Worm (Caenorhabditis elegans) whole organism, midembryonic: ENCODE data around the gene K01H12.4.

Source experiments
- T22C8.4 ChIP-seq: fragments of 200-800 bp; sonication (Bioruptor generic); IDR thresholded peaks from 2 replicates; pipeline ENCODE4 v1.3.6; 2022; ENCODE audit warnings: missing genetic modification characterization, missing compliant biosample characterization
- cog-1 ChIP-seq: sonication (generic microtip); optimal IDR thresholded peaks from 2 replicates; lab custom pipeline; 2016; ENCODE audit warnings: missing genetic modification characterization, missing compliant biosample characterization
- flt-1 ChIP-seq: fragments of 200-800 bp; sonication (Bioruptor generic); IDR thresholded peaks from 2 replicates; pipeline ENCODE4 v1.3.6; 2022; ENCODE audit warnings: missing genetic modification characterization, missing compliant biosample characterization
- klf-2 ChIP-seq: fragments of 200-800 bp; sonication (Bioruptor generic); conservative IDR thresholded peaks from 2 replicates; pipeline ENCODE4 v1.3.6; 2022; ENCODE audit warnings: missing genetic modification reagents, missing genetic modification characterization, missing compliant biosample characterization
- med-1 ChIP-seq: sonication (generic microtip); optimal IDR thresholded peaks from 2 replicates; lab custom pipeline; 2017; ENCODE audit warnings: missing genetic modification characterization, mild to moderate bottlenecking, missing compliant biosample characterization, antibody characterized with exemption, missing genetic modification reagents; ENCODE audit not compliant: insufficient read depth
- ref-1 ChIP-seq: fragments of 200-800 bp; sonication (Bioruptor generic); conservative IDR thresholded peaks from 2 replicates; pipeline ENCODE4 v1.3.6; 2022; ENCODE audit warnings: missing genetic modification reagents, missing genetic modification characterization, missing compliant biosample characterization
- tab-1 ChIP-seq: fragments of 200-800 bp; sonication (Bioruptor generic); IDR thresholded peaks from 2 replicates; pipeline ENCODE4 v1.3.6; 2022; ENCODE audit warnings: missing genetic modification characterization, missing compliant biosample characterization
- ztf-23 ChIP-seq: fragments of 200-800 bp; sonication (Bioruptor generic); IDR thresholded peaks from 2 replicates; pipeline ENCODE4 v1.3.6; 2022; ENCODE audit warnings: missing genetic modification reagents, missing genetic modification characterization, missing compliant biosample characterization
- ztf-29 ChIP-seq: fragments of 200-800 bp; sonication (Bioruptor generic); IDR thresholded peaks from 2 replicates; pipeline ENCODE4 v1.3.6; 2022; ENCODE audit warnings: missing genetic modification reagents, missing genetic modification characterization, missing compliant biosample characterization

K01H12.4 gene

DNA sequence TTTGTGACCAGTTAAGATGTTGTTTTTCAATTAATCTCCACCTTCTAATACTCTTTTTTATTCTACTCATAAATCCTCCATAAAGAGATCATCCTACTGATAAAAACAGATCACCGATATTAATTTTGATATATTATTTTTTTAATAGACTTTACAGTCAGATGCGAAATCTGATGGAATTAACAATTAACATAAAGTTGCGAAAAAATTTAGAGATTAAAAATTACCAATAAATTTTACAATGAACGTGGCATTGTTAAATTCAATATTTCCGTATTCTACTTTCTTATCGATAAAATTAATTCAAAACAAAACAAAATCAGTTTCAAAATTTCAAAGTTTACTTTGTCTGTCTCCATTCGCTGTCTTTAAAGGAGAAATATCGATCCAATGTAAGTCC lies at the start of gene K01H12.4:
Gene K01H12.4, plus strand, starts transcription at position 301 of the 400 bp plus-strand sequence.
- TF ChIP-seq med-1 (GFP tag; lab: Kevin White, UChicago): no peak
- no peak for TF ChIP-seq ref-1 (GFP tag; lab: Robert Waterston, UW)
- no peak for TF ChIP-seq flt-1
- TF ChIP-seq tab-1 (GFP tag; lab: Robert Waterston, UW): no peak
- TF ChIP-seq cog-1 (tag; lab: Kevin White, UChicago): no peak
- TF ChIP-seq klf-2 (GFP tag; lab: Robert Waterston, UW): no peak
- TF ChIP-seq ztf-29 (GFP tag; lab: Robert Waterston, UW): no peak
- TF ChIP-seq ztf-23 (GFP tag; lab: Robert Waterston, UW): no peak
- TF ChIP-seq T22C8.4: no peak

DNA sequence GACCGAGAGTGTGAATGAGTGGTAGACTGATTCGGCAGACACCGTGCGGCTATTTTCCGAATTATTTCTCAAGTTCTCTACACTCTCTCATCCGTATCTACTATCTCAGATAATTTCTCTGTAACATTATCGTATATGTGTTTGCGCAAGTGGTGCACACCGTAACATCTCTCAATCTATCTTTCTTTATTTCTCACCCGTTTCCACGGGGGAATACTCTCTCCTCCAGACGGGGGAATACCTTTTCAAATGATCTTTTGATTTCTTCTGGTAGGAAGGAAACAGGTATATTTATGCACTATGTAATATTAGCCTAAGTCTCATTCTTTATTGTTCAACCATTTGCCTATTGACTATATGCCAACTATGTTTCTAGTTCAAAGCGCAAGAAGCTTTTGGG lies 45.8 kb upstream of the K01H12.4 start:
- TF ChIP-seq klf-2 (GFP tag; lab: Robert Waterston, UW): no peak
- TF ChIP-seq ztf-23 (GFP tag; lab: Robert Waterston, UW): no peak
- no peak for TF ChIP-seq med-1 (GFP tag; lab: Kevin White, UChicago)
- TF ChIP-seq cog-1 (tag; lab: Kevin White, UChicago): peak; percentile 17
- no peak for TF ChIP-seq T22C8.4
- TF ChIP-seq flt-1: no peak

DNA sequence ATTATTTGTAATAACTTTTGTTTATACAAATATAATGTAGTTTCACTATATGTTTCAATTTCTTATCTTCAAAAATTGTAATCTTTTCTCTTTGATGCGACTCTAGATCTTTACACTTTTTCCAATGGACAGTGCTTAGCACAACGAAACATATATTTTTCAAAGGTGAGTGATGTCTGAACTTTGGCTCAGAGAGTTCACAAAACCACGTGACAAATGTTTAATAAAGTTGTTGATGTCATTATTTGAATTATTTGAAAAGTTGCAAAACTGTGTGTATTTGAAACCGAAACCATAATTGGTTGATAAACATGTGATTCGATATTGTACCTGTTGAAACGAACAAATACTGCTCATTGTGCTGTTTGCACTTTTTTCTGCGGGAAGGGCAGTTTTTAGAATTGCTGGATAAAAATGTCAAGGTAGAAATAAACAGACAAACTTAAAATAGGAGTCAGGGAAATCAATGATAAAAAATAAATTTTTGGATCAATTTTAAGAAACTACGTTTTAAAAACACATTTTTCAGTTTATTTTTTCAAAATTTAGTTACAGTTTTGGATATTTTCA lies 44.7 kb upstream of the K01H12.4 start:
- TF ChIP-seq T22C8.4: no peak
- no peak for TF ChIP-seq tab-1 (GFP tag; lab: Robert Waterston, UW)
- TF ChIP-seq cog-1 (tag; lab: Kevin White, UChicago): no peak
- TF ChIP-seq flt-1: no peak

DNA sequence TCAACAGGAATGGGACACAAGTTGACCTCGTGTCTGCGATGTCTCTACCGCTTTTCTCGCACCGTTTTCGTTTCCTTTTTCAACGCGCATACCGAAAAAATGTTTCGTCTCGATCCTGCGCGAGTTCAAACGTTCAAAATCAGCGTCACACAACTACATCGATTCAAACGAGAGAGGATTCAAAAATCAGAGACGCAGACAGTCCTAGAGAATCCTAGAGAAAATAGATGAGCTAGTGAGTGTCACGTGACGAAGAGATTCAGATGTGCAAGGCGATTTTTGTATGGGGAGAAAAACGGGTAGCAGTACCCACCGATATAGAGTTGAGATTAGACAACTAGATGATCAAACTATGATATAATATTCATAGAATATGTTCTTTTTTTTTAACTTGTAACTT lies 42.9 kb upstream of the K01H12.4 start:
- TF ChIP-seq ztf-29 (GFP tag; lab: Robert Waterston, UW): no peak
- no peak for TF ChIP-seq ref-1 (GFP tag; lab: Robert Waterston, UW)
- no peak for TF ChIP-seq klf-2 (GFP tag; lab: Robert Waterston, UW)
- no peak for TF ChIP-seq flt-1
- TF ChIP-seq T22C8.4: no peak
- TF ChIP-seq ztf-23 (GFP tag; lab: Robert Waterston, UW): no peak
- no peak for TF ChIP-seq med-1 (GFP tag; lab: Kevin White, UChicago)
- TF ChIP-seq cog-1 (tag; lab: Kevin White, UChicago): no peak
- TF ChIP-seq tab-1 (GFP tag; lab: Robert Waterston, UW): no peak

DNA sequence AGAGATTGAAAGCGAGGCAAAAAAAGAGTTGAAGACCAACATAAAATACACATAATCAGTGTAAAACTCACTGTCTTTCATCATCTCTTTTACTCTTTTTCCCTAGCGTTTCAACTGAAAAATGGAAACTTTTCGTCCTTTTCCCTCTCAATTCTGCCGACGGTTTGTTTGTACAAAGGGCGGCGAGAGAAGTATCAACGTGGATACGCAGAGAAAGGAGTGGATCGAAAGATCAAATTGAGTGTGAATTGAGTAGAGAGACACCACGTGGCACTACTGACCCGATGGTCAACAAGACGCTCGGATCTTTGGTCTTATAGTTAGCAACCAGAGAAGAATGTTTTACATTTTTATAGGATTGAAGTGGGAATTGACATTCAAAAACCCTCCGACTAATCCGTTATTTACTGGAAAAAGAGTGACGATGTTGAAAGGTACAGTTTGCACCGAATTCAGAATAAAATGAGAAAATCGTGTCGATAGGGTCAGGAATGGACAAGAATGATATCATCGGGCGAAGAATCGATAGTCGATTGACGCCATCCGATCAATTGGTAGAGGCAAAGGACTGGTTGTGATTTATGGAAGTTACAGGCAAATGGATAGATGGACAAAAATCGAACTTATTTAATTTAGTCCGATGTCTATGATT lies 41.8 kb upstream of the K01H12.4 start:
- TF ChIP-seq klf-2 (GFP tag; lab: Robert Waterston, UW): no peak
- TF ChIP-seq med-1 (GFP tag; lab: Kevin White, UChicago): no peak
- no peak for TF ChIP-seq ref-1 (GFP tag; lab: Robert Waterston, UW)
- TF ChIP-seq cog-1 (tag; lab: Kevin White, UChicago): no peak
- TF ChIP-seq flt-1: no peak
- no peak for TF ChIP-seq T22C8.4

DNA sequence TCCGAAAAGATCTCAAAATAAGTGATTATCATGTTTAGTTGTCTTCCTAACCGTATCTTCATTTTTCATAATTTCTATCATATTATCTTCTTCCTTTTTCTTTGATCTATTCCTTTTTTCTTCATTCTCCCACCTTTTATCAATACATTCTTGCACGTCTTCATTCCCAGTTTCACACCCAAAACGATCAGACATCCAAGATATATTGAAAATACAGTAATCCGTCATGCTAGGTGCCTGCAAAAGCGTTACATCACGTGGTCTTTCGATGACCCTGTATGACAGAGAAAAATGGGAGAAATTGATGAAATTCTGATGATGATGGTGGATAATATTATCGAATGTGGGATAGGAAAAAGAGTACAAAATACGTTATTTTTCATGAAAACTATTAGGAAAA lies 40.4 kb upstream of the K01H12.4 start:
- no peak for TF ChIP-seq flt-1

DNA sequence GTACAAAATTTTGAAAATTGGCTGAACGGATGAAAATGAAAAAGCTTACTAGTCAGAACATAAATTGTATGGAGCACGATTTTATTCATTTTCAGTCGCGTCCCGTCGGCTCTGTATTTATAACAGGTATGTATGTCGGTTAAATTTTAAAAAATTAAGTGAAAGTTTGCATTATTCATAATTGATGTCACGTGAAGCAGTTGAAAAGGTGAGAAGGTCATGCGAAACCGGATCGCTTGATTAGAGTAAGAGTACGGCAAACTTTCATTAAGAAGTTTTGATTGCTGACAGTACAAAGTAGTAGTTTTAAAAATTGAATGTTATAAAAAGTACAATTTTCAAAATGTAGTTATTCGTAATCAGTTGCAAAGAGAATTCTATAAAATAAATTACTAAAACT lies 39.7 kb upstream of the K01H12.4 start:
- TF ChIP-seq med-1 (GFP tag; lab: Kevin White, UChicago) (no peak), T22C8.4 (no peak), flt-1 (no peak), klf-2 (GFP tag; lab: Robert Waterston, UW) (no peak), ref-1 (GFP tag; lab: Robert Waterston, UW) (no peak), tab-1 (GFP tag; lab: Robert Waterston, UW) (no peak), cog-1 (tag; lab: Kevin White, UChicago) (no peak), ztf-23 (GFP tag; lab: Robert Waterston, UW) (no peak), ztf-29 (GFP tag; lab: Robert Waterston, UW) (no peak)

DNA sequence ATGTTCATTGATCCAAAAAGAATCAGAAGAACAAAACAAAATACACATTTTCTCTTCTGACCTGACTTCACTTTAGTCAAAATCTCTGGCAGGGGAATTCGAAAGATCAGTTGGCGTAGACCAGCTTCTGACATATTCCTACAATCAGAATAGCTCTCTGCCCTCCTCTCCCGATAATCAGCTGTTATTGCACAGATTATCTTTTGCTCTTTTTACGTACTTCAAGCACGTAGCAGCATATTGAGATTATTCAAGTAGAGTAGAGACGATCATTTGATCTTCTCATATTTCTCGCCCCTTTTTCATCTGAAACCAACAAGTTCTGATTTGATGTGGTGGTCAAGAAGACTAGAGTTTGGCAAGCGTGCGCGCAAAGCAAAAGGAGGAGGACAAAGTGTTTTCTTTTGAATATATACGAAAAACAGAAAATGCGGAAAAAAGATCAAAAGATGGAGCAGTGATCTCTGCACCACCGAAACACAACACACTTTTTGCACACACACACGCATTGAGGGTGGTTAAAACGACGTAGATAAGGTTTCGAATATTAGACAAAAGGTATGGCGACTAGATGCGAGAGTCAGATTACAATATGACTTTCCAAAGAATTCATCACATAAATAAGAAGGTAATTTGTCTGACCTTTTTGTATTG lies 39.1 kb upstream of the K01H12.4 start:
- TF ChIP-seq klf-2 (GFP tag; lab: Robert Waterston, UW) (no peak), flt-1 (no peak)

DNA sequence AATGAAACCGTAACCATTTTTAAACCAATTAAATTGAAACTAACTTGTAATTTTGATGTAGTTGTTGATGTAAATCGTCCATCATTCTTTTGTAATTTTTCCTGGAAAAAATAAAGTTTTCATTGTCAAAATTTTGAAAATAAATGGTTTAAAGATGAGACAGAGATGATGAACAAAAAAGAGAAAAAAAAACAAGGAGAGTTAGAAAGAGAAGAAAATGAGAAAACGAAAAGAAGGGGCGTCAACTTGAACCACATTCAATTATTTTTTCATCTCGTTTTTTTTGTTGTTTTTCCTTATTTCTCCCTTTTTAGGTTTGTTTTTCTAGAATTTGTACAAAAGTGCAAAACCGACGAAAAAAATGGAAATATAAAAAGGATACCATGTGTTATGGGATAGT lies 37.3 kb upstream of the K01H12.4 start, which contains the start of gene nhr-34:
Gene nhr-34, minus strand, starts transcription at position 101 of the 400 bp plus-strand sequence.
- TF ChIP-seq T22C8.4 (no peak), klf-2 (GFP tag; lab: Robert Waterston, UW) (no peak), flt-1 (no peak), tab-1 (GFP tag; lab: Robert Waterston, UW) (no peak), cog-1 (tag; lab: Kevin White, UChicago) (no peak), med-1 (GFP tag; lab: Kevin White, UChicago) (no peak), ref-1 (GFP tag; lab: Robert Waterston, UW) (no peak), ztf-23 (GFP tag; lab: Robert Waterston, UW) (no peak), ztf-29 (GFP tag; lab: Robert Waterston, UW) (no peak)

DNA sequence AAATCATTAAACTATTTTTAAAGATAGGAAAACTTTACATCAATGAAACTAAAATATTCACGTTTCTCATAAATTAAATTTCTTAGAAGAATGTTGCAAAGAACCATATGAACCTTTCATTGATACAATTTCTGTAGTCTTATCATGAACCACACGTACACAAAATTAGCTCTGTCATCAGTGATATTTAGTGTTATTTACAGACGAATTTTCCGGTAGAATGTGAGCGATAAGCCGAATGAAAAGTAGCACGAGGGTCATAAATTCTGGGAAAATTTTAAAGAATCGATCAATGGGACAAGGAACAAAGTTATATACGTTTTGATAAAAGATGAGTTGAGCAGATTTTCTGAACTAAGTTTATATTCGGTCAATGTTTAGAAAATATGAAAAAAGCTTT lies 36.3 kb upstream of the K01H12.4 start:
- TF ChIP-seq ztf-23 (GFP tag; lab: Robert Waterston, UW) (no peak), ref-1 (GFP tag; lab: Robert Waterston, UW) (no peak), T22C8.4 (no peak), klf-2 (GFP tag; lab: Robert Waterston, UW) (no peak), tab-1 (GFP tag; lab: Robert Waterston, UW) (no peak), med-1 (GFP tag; lab: Kevin White, UChicago) (no peak), flt-1 (no peak), ztf-29 (GFP tag; lab: Robert Waterston, UW) (no peak), cog-1 (tag; lab: Kevin White, UChicago) (no peak)
